Worm (Caenorhabditis elegans): Measurements from ENCODE around the gene M117.6.

DNA sequence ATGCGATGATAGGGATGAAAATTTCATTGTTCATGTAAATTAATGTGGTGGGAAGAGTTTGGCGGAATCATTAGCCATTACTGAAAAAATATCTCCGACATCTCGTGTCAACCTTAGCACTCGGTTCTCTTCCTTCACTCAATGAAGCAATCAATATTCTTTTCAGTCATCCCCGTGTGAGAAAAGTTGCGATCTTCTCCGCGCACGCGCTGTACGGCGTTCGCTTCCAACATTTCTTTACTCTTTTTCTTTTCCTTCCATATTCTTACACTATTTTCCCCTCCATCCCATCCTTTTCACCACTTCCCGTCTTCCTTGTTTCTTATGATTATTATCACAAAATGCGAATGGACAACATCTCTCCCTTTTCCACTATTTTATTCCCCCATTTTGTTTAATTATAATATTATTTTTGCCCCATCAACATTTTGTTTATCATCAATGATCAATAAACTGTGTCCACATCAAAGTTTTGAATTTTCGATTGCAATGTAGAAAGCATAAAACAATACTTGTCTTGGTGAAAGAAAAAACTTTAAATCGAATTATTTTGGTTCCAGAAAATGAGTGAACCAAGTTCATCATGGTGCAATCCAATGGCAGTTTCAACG lies 32.2 kb upstream of the M117.6 start, which contains the start of gene mob-1:
- TF ChIP-seq ztf-3 (GFP tag; optimal IDR thresholded peaks at IDR 0.05) (no peak), bed-2 (GFP tag; IDR thresholded peaks at IDR 0.05) (no peak), ztf-25 (GFP tag; IDR thresholded peaks at IDR 0.05) (no peak), athp-1 (tag; optimal IDR thresholded peaks at IDR 0.05) (no peak), F37B4.10 (GFP tag; IDR thresholded peaks at IDR 0.05) (no peak), B0261.1 (tag; optimal IDR thresholded peaks at IDR 0.05) (no peak), ama-1 (optimal IDR thresholded peaks at IDR 0.05) (no peak), ama-1 (GFP tag; optimal IDR thresholded peaks at IDR 0.05) (no peak), rpc-1 (optimal IDR thresholded peaks at IDR 0.05) (no peak), rpc-1 (tag; optimal IDR thresholded peaks at IDR 0.05) (no peak), B0336.3 (GFP tag; IDR thresholded peaks at IDR 0.05) (peak; percentile 75), madf-10 (tag; optimal IDR thresholded peaks at IDR 0.05) (no peak), nfyb-1 (GFP tag; IDR thresholded peaks at IDR 0.05) (peak; percentile 47; the same call in 1 of the 2 replicates)

Data from whole organism, young adult.